Fruit fly (Drosophila melanogaster) Kc167 (cell line): ENCODE data around the gene CG6345.

Experiments
- Sin3A ChIP-seq: fragments of >200 bp; optimal IDR thresholded peaks from 2 replicates; lab custom pipeline; 2018; ENCODE audit warnings: missing external identifiers
- h ChIP-seq: fragments of >200 bp; optimal IDR thresholded peaks from 3 replicates; lab custom pipeline; 2018; ENCODE audit warnings: missing external identifiers
- insv ChIP-seq: fragments of >200 bp; optimal IDR thresholded peaks from 3 replicates; lab custom pipeline; 2018; ENCODE audit warnings: missing external identifiers
- psq ChIP-seq: fragments of >200 bp; optimal IDR thresholded peaks from 2 replicates; lab custom pipeline; 2017; ENCODE audit warnings: missing external identifiers

DNA sequence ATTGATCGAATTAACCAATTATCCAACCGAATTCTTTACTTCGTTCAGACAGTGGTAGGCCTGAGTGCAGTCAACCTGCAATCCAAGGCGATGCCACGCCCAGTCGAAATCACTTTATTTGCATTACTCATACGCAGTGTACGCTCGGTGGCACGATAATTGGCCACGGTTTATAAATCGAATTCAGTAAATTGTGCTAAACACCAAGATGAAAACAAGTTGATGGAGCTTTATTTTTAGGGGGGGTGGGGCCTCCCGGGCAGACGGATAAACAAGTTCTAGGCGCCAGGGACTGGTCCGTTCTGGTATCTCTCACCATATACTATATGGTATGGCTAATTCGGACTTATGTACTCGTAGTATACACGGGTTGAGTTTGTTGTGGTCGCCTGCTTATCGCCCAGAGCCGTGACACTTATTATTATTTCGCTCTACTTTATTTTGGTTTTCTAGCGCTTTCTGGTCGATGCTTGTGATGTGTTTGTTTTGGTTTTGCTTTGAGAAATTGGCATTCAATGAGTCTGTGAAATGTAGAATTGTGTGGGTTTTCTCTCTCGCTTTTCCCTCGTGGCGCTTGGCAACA, 20.5 kb downstream of the CG6345 start:
- no peak for TF ChIP-seq h (lab: Kevin White, UChicago)
- no peak for TF ChIP-seq insv
- TF ChIP-seq psq, result no peak
- no peak for TF ChIP-seq Sin3A
